Fruit fly (Drosophila melanogaster) whole organism, embryonic: Measurements from ENCODE around the gene COX7AL.
A peak's percentile ranks its signal among the peaks of the same experiment; 100 is the strongest.

Source experiments
- Ada2b ChIP-seq: fragments of 200-800 bp; sonication (Bioruptor generic); IDR thresholded peaks from 2 replicates; pipeline ENCODE4 v1.3.6; 2022; ENCODE audit warnings: missing biosample characterization, missing genetic modification characterization
- Atf6 ChIP-seq: fragments of 200-800 bp; sonication (Bioruptor generic); IDR thresholded peaks from 2 replicates; pipeline ENCODE4 v1.3.6; 2022; ENCODE audit warnings: missing biosample characterization, missing genetic modification characterization
- CG10321 ChIP-seq: fragments of 200-800 bp; sonication (Bioruptor generic); IDR thresholded peaks from 2 replicates; pipeline ENCODE4 v1.3.6; 2022; ENCODE audit warnings: missing biosample characterization, missing genetic modification characterization
- CG11723 ChIP-seq: fragments of 200-800 bp; sonication (Bioruptor generic); optimal IDR thresholded peaks from 2 replicates; lab custom pipeline; 2017; ENCODE audit warnings: missing biosample characterization, mild to moderate bottlenecking, missing genetic modification characterization
- CG12104 ChIP-seq: fragments of 200-800 bp; sonication (Bioruptor generic); optimal IDR thresholded peaks from 3 replicates; lab custom pipeline; 2016; ENCODE audit warnings: missing biosample characterization, missing genetic modification characterization
- CG13624 ChIP-seq: fragments of 200-800 bp; sonication (Bioruptor generic); optimal IDR thresholded peaks from 2 replicates; lab custom pipeline; 2016; ENCODE audit warnings: missing biosample characterization, missing genetic modification characterization
- CG16863 ChIP-seq: fragments of 200-800 bp; sonication (Bioruptor generic); optimal IDR thresholded peaks from 3 replicates; lab custom pipeline; 2016; ENCODE audit warnings: missing biosample characterization, missing genetic modification characterization
- CG17385 ChIP-seq: fragments of 200-800 bp; sonication (Bioruptor generic); optimal IDR thresholded peaks from 3 replicates; lab custom pipeline; 2018; ENCODE audit warnings: missing biosample characterization, mild to moderate bottlenecking, missing genetic modification characterization
- CG17829 ChIP-seq: fragments of 200-800 bp; optimal IDR thresholded peaks from 2 replicates; lab custom pipeline; 2019; ENCODE audit warnings: missing biosample characterization, mild to moderate bottlenecking, missing genetic modification characterization, moderate library complexity
- CG18262 ChIP-seq: fragments of 200-800 bp; optimal IDR thresholded peaks from 3 replicates; lab custom pipeline; 2019; ENCODE audit warnings: missing biosample characterization, mild to moderate bottlenecking, missing genetic modification characterization, moderate library complexity
- CG1832 ChIP-seq: fragments of 200-800 bp; sonication (Bioruptor generic); optimal IDR thresholded peaks from 2 replicates; lab custom pipeline; 2017; ENCODE audit warnings: missing biosample characterization, mild to moderate bottlenecking, missing genetic modification characterization, inconsistent platforms
- CG18619 ChIP-seq: fragments of 200-800 bp; sonication (Bioruptor generic); optimal IDR thresholded peaks from 3 replicates; lab custom pipeline; 2017; ENCODE audit warnings: missing biosample characterization, mild to moderate bottlenecking, missing genetic modification characterization
- CG4707 ChIP-seq: fragments of 200-800 bp; sonication (Bioruptor generic); optimal IDR thresholded peaks from 2 replicates; lab custom pipeline; 2018; ENCODE audit warnings: missing biosample characterization, mild to moderate bottlenecking, missing genetic modification characterization, moderate library complexity
- CG6813 ChIP-seq: fragments of 200-800 bp; sonication (Bioruptor generic); optimal IDR thresholded peaks from 2 replicates; lab custom pipeline; 2017; ENCODE audit warnings: missing biosample characterization, missing genetic modification characterization, mild to moderate bottlenecking, moderate library complexity, missing genetic modification reagents
- CG8290 ChIP-seq, 3 experiments: fragments of 200-800 bp; sonication (Bioruptor generic); optimal IDR thresholded peaks; 2 replicates each; lab custom pipeline; 2016 to 2019; ENCODE audit warnings: missing biosample characterization in 3 of 3, missing genetic modification characterization in 3 of 3, mild to moderate bottlenecking in 2 of 3, moderate library complexity in 1 of 3
- CHES-1-like ChIP-seq: fragments of 200-800 bp; sonication (Bioruptor generic); optimal IDR thresholded peaks from 2 replicates; lab custom pipeline; 2016; ENCODE audit warnings: missing biosample characterization, missing genetic modification characterization
- CoRest ChIP-seq: fragments of 200-800 bp; sonication (Bioruptor generic); optimal IDR thresholded peaks from 3 replicates; lab custom pipeline; 2018; ENCODE audit warnings: missing biosample characterization, mild to moderate bottlenecking, missing genetic modification characterization, moderate library complexity
- Doc3 ChIP-seq: fragments of 200-800 bp; sonication (Bioruptor generic); IDR thresholded peaks from 3 replicates; pipeline ENCODE4 v1.3.6; 2022; ENCODE audit warnings: missing biosample characterization, missing genetic modification characterization; ENCODE audit not compliant: partially characterized antibody
- ERR ChIP-seq: fragments of 200-800 bp; sonication (Bioruptor generic); optimal IDR thresholded peaks from 2 replicates; lab custom pipeline; 2016; ENCODE audit warnings: missing biosample characterization, missing genetic modification characterization
- Fer1 ChIP-seq: fragments of 200-800 bp; sonication (Bioruptor generic); optimal IDR thresholded peaks from 2 replicates; lab custom pipeline; 2017; ENCODE audit warnings: missing biosample characterization, mild to moderate bottlenecking, missing genetic modification characterization
- Fer2 ChIP-seq: fragments of 200-800 bp; sonication (Bioruptor generic); optimal IDR thresholded peaks from 2 replicates; lab custom pipeline; 2018; ENCODE audit warnings: missing biosample characterization, mild to moderate bottlenecking, missing genetic modification characterization, moderate library complexity
- Gug ChIP-seq: fragments of 200-800 bp; sonication (Bioruptor generic); IDR thresholded peaks from 4 replicates; pipeline ENCODE4 v1.3.6; 2022; ENCODE audit warnings: missing biosample characterization, missing genetic modification characterization
- HmgZ ChIP-seq: fragments of 200-800 bp; sonication (Bioruptor generic); optimal IDR thresholded peaks from 2 replicates; lab custom pipeline; 2018; ENCODE audit warnings: missing biosample characterization, mild to moderate bottlenecking, missing genetic modification characterization
- Mad ChIP-seq: fragments of 200-800 bp; sonication (Bioruptor generic); optimal IDR thresholded peaks from 2 replicates; lab custom pipeline; 2016; ENCODE audit warnings: missing biosample characterization, missing genetic modification characterization
- NC2α ChIP-seq: fragments of 200-800 bp; sonication (Bioruptor generic); optimal IDR thresholded peaks from 2 replicates; lab custom pipeline; 2016; ENCODE audit warnings: missing biosample characterization, missing genetic modification characterization
- Pdp1 ChIP-seq, 2 experiments: fragments of 200-800 bp; sonication (Bioruptor generic); optimal IDR thresholded peaks; 3 replicates each; lab custom pipeline; 2016; ENCODE audit warnings: missing biosample characterization in 2 of 2, missing genetic modification characterization in 2 of 2, mild to moderate bottlenecking in 1 of 2, moderate library complexity in 1 of 2
- bab2 ChIP-seq: fragments of 200-800 bp; sonication (Bioruptor generic); optimal IDR thresholded peaks from 2 replicates; lab custom pipeline; 2016; ENCODE audit warnings: missing biosample characterization, missing genetic modification characterization
- bigmax ChIP-seq: fragments of 200-800 bp; sonication (Bioruptor generic); optimal IDR thresholded peaks from 2 replicates; lab custom pipeline; 2018; ENCODE audit warnings: missing biosample characterization, mild to moderate bottlenecking, missing genetic modification characterization
- bsh ChIP-seq, 2 experiments: fragments of 200-800 bp; sonication (Bioruptor generic); optimal IDR thresholded peaks; 2 replicates each; lab custom pipeline; 2017 to 2018; ENCODE audit warnings: mild to moderate bottlenecking in 2 of 2, missing biosample characterization in 2 of 2, missing genetic modification characterization in 2 of 2, moderate library complexity in 1 of 2
- btn ChIP-seq: fragments of 200-800 bp; sonication (Bioruptor generic); optimal IDR thresholded peaks from 2 replicates; lab custom pipeline; 2016; ENCODE audit warnings: missing biosample characterization, missing genetic modification characterization
- cg ChIP-seq: fragments of 200-800 bp; sonication (Bioruptor generic); optimal IDR thresholded peaks from 3 replicates; lab custom pipeline; 2019; ENCODE audit warnings: missing biosample characterization, mild to moderate bottlenecking, missing genetic modification characterization, moderate library complexity
- cwo ChIP-seq: fragments of 200-800 bp; sonication (Bioruptor generic); optimal IDR thresholded peaks from 3 replicates; lab custom pipeline; 2017; ENCODE audit warnings: missing biosample characterization, missing genetic modification characterization, mild to moderate bottlenecking, moderate library complexity, missing genetic modification reagents
- dpn ChIP-seq, 2 experiments: fragments of 200-800 bp; sonication (Bioruptor generic); optimal IDR thresholded peaks; 3 replicates each; lab custom pipeline; 2016; ENCODE audit warnings: missing biosample characterization in 2 of 2, missing genetic modification characterization in 2 of 2
- esg ChIP-seq: fragments of 200-800 bp; sonication (Bioruptor generic); conservative IDR thresholded peaks from 2 replicates; pipeline ENCODE4 v1.3.6; 2022; ENCODE audit warnings: missing biosample characterization, missing genetic modification characterization
- exex ChIP-seq: fragments of 200-800 bp; sonication (Bioruptor generic); optimal IDR thresholded peaks from 4 replicates; lab custom pipeline; 2018; ENCODE audit warnings: missing biosample characterization, mild to moderate bottlenecking, missing genetic modification characterization, moderate library complexity
- fd64A ChIP-seq: fragments of 200-800 bp; sonication (Bioruptor generic); optimal IDR thresholded peaks from 3 replicates; lab custom pipeline; 2018; ENCODE audit warnings: missing biosample characterization, mild to moderate bottlenecking, missing genetic modification characterization
- gsb-n ChIP-seq: fragments of 200-800 bp; sonication (Bioruptor generic); optimal IDR thresholded peaks from 3 replicates; lab custom pipeline; 2018; ENCODE audit warnings: missing biosample characterization, mild to moderate bottlenecking, missing genetic modification characterization
- gt ChIP-seq: fragments of 200-800 bp; sonication (Bioruptor generic); IDR thresholded peaks from 2 replicates; pipeline ENCODE4 v1.3.6; 2022; ENCODE audit warnings: missing biosample characterization, missing genetic modification characterization
- klu ChIP-seq: fragments of 200-800 bp; sonication (Bioruptor generic); IDR thresholded peaks from 2 replicates; pipeline ENCODE4 v1.3.6; 2022; ENCODE audit warnings: missing biosample characterization, missing genetic modification characterization
- lmd ChIP-seq: fragments of 200-800 bp; sonication (Bioruptor generic); IDR thresholded peaks from 2 replicates; pipeline ENCODE4 v1.3.6; 2022; ENCODE audit warnings: missing biosample characterization, missing genetic modification characterization
- mld ChIP-seq: fragments of 200-800 bp; sonication (Bioruptor generic); IDR thresholded peaks from 3 replicates; pipeline ENCODE4 v1.3.6; 2022; ENCODE audit warnings: missing biosample characterization, missing genetic modification characterization; ENCODE audit not compliant: partially characterized antibody
- nmo ChIP-seq: fragments of 200-800 bp; sonication (Bioruptor generic); optimal IDR thresholded peaks from 2 replicates; lab custom pipeline; 2018; ENCODE audit warnings: missing biosample characterization, mild to moderate bottlenecking, missing genetic modification characterization, moderate library complexity
- odd ChIP-seq: fragments of 200-800 bp; sonication (Bioruptor generic); optimal IDR thresholded peaks from 2 replicates; lab custom pipeline; 2017; ENCODE audit warnings: missing biosample characterization, mild to moderate bottlenecking, missing genetic modification characterization
- onecut ChIP-seq: fragments of 200-800 bp; sonication (Bioruptor generic); IDR thresholded peaks from 2 replicates; pipeline ENCODE4 v1.3.6; 2022; ENCODE audit warnings: missing biosample characterization, missing genetic modification characterization
- p53 ChIP-seq: fragments of 200-800 bp; sonication (Bioruptor generic); optimal IDR thresholded peaks from 2 replicates; lab custom pipeline; 2016; ENCODE audit warnings: missing biosample characterization, missing genetic modification characterization
- pzg ChIP-seq: fragments of 200-800 bp; sonication (Bioruptor generic); optimal IDR thresholded peaks from 3 replicates; lab custom pipeline; 2018; ENCODE audit warnings: missing biosample characterization, mild to moderate bottlenecking, missing genetic modification characterization, moderate library complexity
- slp2 ChIP-seq: fragments of 200-800 bp; sonication (Bioruptor generic); optimal IDR thresholded peaks from 2 replicates; lab custom pipeline; 2016; ENCODE audit warnings: missing biosample characterization, missing genetic modification characterization
- tio ChIP-seq: fragments of 200-800 bp; sonication (Bioruptor generic); optimal IDR thresholded peaks from 2 replicates; lab custom pipeline; 2017; ENCODE audit warnings: missing biosample characterization, missing genetic modification characterization, inconsistent platforms
- tna ChIP-seq: fragments of 200-800 bp; sonication (Bioruptor generic); IDR thresholded peaks from 2 replicates; pipeline ENCODE4 v1.3.6; 2022; ENCODE audit warnings: missing biosample characterization, missing genetic modification characterization; ENCODE audit not compliant: partially characterized antibody
- zen ChIP-seq: fragments of 200-800 bp; sonication (Bioruptor generic); optimal IDR thresholded peaks from 3 replicates; lab custom pipeline; 2018; ENCODE audit warnings: missing biosample characterization, mild to moderate bottlenecking, missing genetic modification characterization, moderate library complexity

The COX7AL gene

dm6 chr3R:8305110-8305509 is 38.4 kb upstream of the COX7AL start, which contains the start of gene Sgt1 (continued):
- TF ChIP-seq gsb-n (tag; lab: Kevin White, UChicago): no peak
- TF ChIP-seq Gug (GFP tag; lab: Robert Waterston, UW): no peak
- TF ChIP-seq klu: no peak
- peak; percentile 41 for TF ChIP-seq bab2
- TF ChIP-seq lmd (GFP tag; lab: Robert Waterston, UW): no peak; the same call in 1 of the 2 replicates
- TF ChIP-seq HmgZ (tag; lab: Kevin White, UChicago): peak; percentile 82
- no peak for TF ChIP-seq slp2 (GFP tag; lab: Kevin White, UChicago)
- TF ChIP-seq gt (GFP tag; lab: Robert Waterston, UW): no peak
- TF ChIP-seq CG13624: peak; percentile 72
- TF ChIP-seq Ada2b (GFP tag; lab: Robert Waterston, UW): no peak
- peak; percentile 63 for TF ChIP-seq CG17829 (tag; lab: Kevin White, UChicago)
- TF ChIP-seq CHES-1-like: peak; percentile 47
- TF ChIP-seq NC2α (GFP tag; lab: Kevin White, UChicago): no peak
- peak; percentile 34 for TF ChIP-seq Mad (GFP tag; lab: Kevin White, UChicago)
- TF ChIP-seq CG11723 (GFP tag; lab: Kevin White, UChicago): no peak
- no peak for TF ChIP-seq CG1832 (GFP tag; lab: Kevin White, UChicago)
- TF ChIP-seq esg (GFP tag; lab: Robert Waterston, UW): no peak
- no peak for TF ChIP-seq btn (GFP tag; lab: Kevin White, UChicago)
- peak; percentile 99 for TF ChIP-seq pzg (GFP tag; lab: Kevin White, UChicago)
- TF ChIP-seq bsh (GFP tag; optimal IDR thresholded peaks at IDR 0.05; lab: Kevin White, UChicago): peak in 1 of 2 experiments; percentile 12
- peak; percentile 50 for TF ChIP-seq bigmax (GFP tag; lab: Kevin White, UChicago)
- TF ChIP-seq CG18262 (tag; lab: Kevin White, UChicago): no peak
- TF ChIP-seq CG16863 (GFP tag; lab: Kevin White, UChicago): peak; percentile 48
- no peak for TF ChIP-seq cwo
- peak; percentile 21 for TF ChIP-seq Fer1 (GFP tag; lab: Kevin White, UChicago)
- TF ChIP-seq CG12104 (GFP tag; lab: Kevin White, UChicago): no peak
- peak; percentile 42; the same call in 1 of the 2 replicates for TF ChIP-seq onecut (GFP tag; lab: Robert Waterston, UW)
- TF ChIP-seq CG10321 (GFP tag; lab: Robert Waterston, UW): no peak
- TF ChIP-seq exex (tag; lab: Kevin White, UChicago): peak; percentile 73
- peak; percentile 85 for TF ChIP-seq tna
- peak in 1 of 2 experiments; percentile 37 for TF ChIP-seq Pdp1 (GFP tag; optimal IDR thresholded peaks at IDR 0.05; lab: Kevin White, UChicago)
- TF ChIP-seq CoRest (tag; lab: Kevin White, UChicago): peak; percentile 55
- TF ChIP-seq cg: no peak
- no peak for TF ChIP-seq fd64A (GFP tag; lab: Kevin White, UChicago)
- TF ChIP-seq CG4707 (GFP tag; lab: Kevin White, UChicago): no peak
- TF ChIP-seq Atf6 (GFP tag; lab: Robert Waterston, UW): no peak
- peak; percentile 14 for TF ChIP-seq Fer2 (tag; lab: Kevin White, UChicago)
- TF ChIP-seq nmo: peak; percentile 66
- peak; percentile 68; the same call in 2 of the 3 replicates for TF ChIP-seq Doc3 (GFP tag; lab: Robert Waterston, UW)
- TF ChIP-seq zen: peak; percentile 78
- peak; percentile 22 for TF ChIP-seq p53 (GFP tag; lab: Kevin White, UChicago)
- no peak for TF ChIP-seq tio
- TF ChIP-seq CG6813 (GFP tag; lab: Kevin White, UChicago): no peak
- TF ChIP-seq odd (GFP tag; lab: Kevin White, UChicago): no peak
- TF ChIP-seq mld (GFP tag; lab: Robert Waterston, UW): peak; percentile 88
- TF ChIP-seq CG8290 (GFP tag; optimal IDR thresholded peaks at IDR 0.05; lab: Kevin White, UChicago): peak; percentile 30
- no peak for TF ChIP-seq CG8290 (tag; optimal IDR thresholded peaks at IDR 0.05; lab: Kevin White, UChicago)
- TF ChIP-seq dpn (GFP tag; optimal IDR thresholded peaks at IDR 0.05; lab: Kevin White, UChicago): peak; percentile 34 to 68
- TF ChIP-seq CG17385 (GFP tag; lab: Kevin White, UChicago): no peak
- TF ChIP-seq ERR (GFP tag; lab: Kevin White, UChicago): peak; percentile 51
- TF ChIP-seq CG18619 (GFP tag; lab: Kevin White, UChicago): peak; percentile 22
